Worm (Caenorhabditis elegans) whole organism, mixed stage, embryonic: ENCODE data around the gene tebp-1.

Source experiments
- lsy-2 ChIP-seq: fragments of 150-350 bp; optimal IDR thresholded peaks from 2 replicates; lab custom pipeline; 2014; ENCODE audit warnings: missing biosample characterization, missing genetic modification characterization
- pha-4 ChIP-seq: fragments of 150-350 bp; optimal IDR thresholded peaks from 2 replicates; lab custom pipeline; 2018; ENCODE audit warnings: missing biosample characterization, missing genetic modification reagents, missing genetic modification characterization

DNA sequence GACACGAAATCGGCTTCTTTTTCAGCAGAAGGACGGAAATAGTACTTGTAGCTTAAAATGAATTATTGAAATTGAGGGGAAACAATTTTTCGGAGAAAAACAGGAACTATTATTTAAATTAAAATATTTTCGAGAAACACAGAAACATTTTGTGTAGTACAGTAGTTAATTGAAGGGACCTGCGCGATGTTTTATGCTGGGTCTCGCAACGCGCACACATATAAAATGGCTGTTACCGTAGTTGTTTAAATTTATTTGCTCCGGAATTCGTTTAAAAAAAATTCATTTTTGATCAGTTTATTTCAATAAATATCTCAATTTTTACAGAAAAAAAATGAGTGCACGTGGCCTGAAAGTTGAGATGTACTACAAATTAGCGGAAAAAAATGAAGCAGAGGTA is 48.9 kb downstream of the tebp-1 start, which contains the start of gene dsb-2:
- peak; percentile 79 for TF ChIP-seq lsy-2 (tag; lab: Kevin White, UChicago)
- TF ChIP-seq pha-4, result no peak
